Fruit fly (Drosophila melanogaster) whole organism, embryonic: ENCODE data around the gene CG32373.

Experiments used
- Abd-B ChIP-seq: fragments of 200-800 bp; sonication (Bioruptor generic); optimal IDR thresholded peaks from 2 replicates; lab custom pipeline; 2018; ENCODE audit warnings: missing biosample characterization, mild to moderate bottlenecking, missing genetic modification characterization, moderate library complexity
- BEAF-32 ChIP-seq: fragments of 200-800 bp; sonication (Bioruptor generic); optimal IDR thresholded peaks from 3 replicates; lab custom pipeline; 2017; ENCODE audit warnings: missing biosample characterization, missing genetic modification characterization, mild to moderate bottlenecking, moderate library complexity, missing genetic modification reagents
- CG10462 ChIP-seq: fragments of 200-800 bp; sonication (Bioruptor generic); optimal IDR thresholded peaks from 2 replicates; lab custom pipeline; 2016; ENCODE audit warnings: missing biosample characterization, missing genetic modification characterization
- CG12299 ChIP-seq: fragments of 200-800 bp; sonication (Bioruptor generic); optimal IDR thresholded peaks from 2 replicates; lab custom pipeline; 2018; ENCODE audit warnings: missing biosample characterization, mild to moderate bottlenecking, missing genetic modification characterization
- CG1529 ChIP-seq: fragments of 200-800 bp; sonication (Bioruptor generic); optimal IDR thresholded peaks from 3 replicates; lab custom pipeline; 2018; ENCODE audit warnings: missing biosample characterization, missing genetic modification characterization
- CG15696 ChIP-seq: fragments of 200-800 bp; sonication (Bioruptor generic); optimal IDR thresholded peaks from 2 replicates; lab custom pipeline; 2019; ENCODE audit warnings: missing biosample characterization, mild to moderate bottlenecking, missing genetic modification characterization, moderate library complexity
- CG30431 ChIP-seq: fragments of 200-800 bp; sonication (Bioruptor generic); optimal IDR thresholded peaks from 2 replicates; lab custom pipeline; 2017; ENCODE audit warnings: missing biosample characterization, missing genetic modification characterization
- CG3065 ChIP-seq: fragments of 200-800 bp; sonication (Bioruptor generic); optimal IDR thresholded peaks from 2 replicates; lab custom pipeline; 2016; ENCODE audit warnings: missing biosample characterization, missing genetic modification characterization
- CG34376 ChIP-seq: fragments of 200-800 bp; sonication (Bioruptor generic); optimal IDR thresholded peaks from 2 replicates; lab custom pipeline; 2018; ENCODE audit warnings: missing biosample characterization, mild to moderate bottlenecking, missing genetic modification characterization
- CG4854 ChIP-seq: fragments of 200-800 bp; sonication (Bioruptor generic); optimal IDR thresholded peaks from 2 replicates; lab custom pipeline; 2016; ENCODE audit warnings: missing biosample characterization, missing genetic modification characterization, inconsistent platforms
- CG6791 ChIP-seq: fragments of 200-800 bp; sonication (Bioruptor generic); IDR thresholded peaks from 3 replicates; pipeline ENCODE4 v1.3.6; 2022; ENCODE audit warnings: missing biosample characterization, missing genetic modification characterization; ENCODE audit not compliant: partially characterized antibody
- CG7745 ChIP-seq: fragments of 200-800 bp; sonication (Bioruptor generic); optimal IDR thresholded peaks from 2 replicates; lab custom pipeline; 2018; ENCODE audit warnings: missing biosample characterization, mild to moderate bottlenecking, missing genetic modification characterization, moderate library complexity
- CG8765 ChIP-seq: fragments of 200-800 bp; sonication (Bioruptor generic); IDR thresholded peaks from 2 replicates; pipeline ENCODE4 v1.3.6; 2022; ENCODE audit warnings: missing biosample characterization, missing genetic modification characterization
- CG8944 ChIP-seq: fragments of 200-800 bp; sonication (Bioruptor generic); optimal IDR thresholded peaks from 3 replicates; lab custom pipeline; 2016; ENCODE audit warnings: missing biosample characterization, missing genetic modification characterization
- CG9797 ChIP-seq: fragments of 200-800 bp; sonication (Bioruptor generic); optimal IDR thresholded peaks from 3 replicates; lab custom pipeline; 2018; ENCODE audit warnings: missing biosample characterization, mild to moderate bottlenecking, missing genetic modification characterization
- Camta ChIP-seq: fragments of 200-800 bp; sonication (Bioruptor generic); optimal IDR thresholded peaks from 2 replicates; lab custom pipeline; 2016; ENCODE audit warnings: missing biosample characterization, missing genetic modification characterization
- GATAe ChIP-seq: fragments of 200-800 bp; sonication (Bioruptor generic); conservative IDR thresholded peaks from 2 replicates; pipeline ENCODE4 v1.3.6; 2022; ENCODE audit warnings: missing biosample characterization, missing genetic modification characterization
- Gug ChIP-seq: fragments of 200-800 bp; sonication (Bioruptor generic); IDR thresholded peaks from 4 replicates; pipeline ENCODE4 v1.3.6; 2022; ENCODE audit warnings: missing biosample characterization, missing genetic modification characterization
- HmgZ ChIP-seq: fragments of 200-800 bp; sonication (Bioruptor generic); optimal IDR thresholded peaks from 2 replicates; lab custom pipeline; 2018; ENCODE audit warnings: missing biosample characterization, mild to moderate bottlenecking, missing genetic modification characterization
- Mes4 ChIP-seq: fragments of 200-800 bp; sonication (Bioruptor generic); optimal IDR thresholded peaks from 2 replicates; lab custom pipeline; 2016; ENCODE audit warnings: missing biosample characterization, missing genetic modification characterization
- Rx ChIP-seq: fragments of 200-800 bp; sonication (Bioruptor generic); IDR thresholded peaks from 2 replicates; pipeline ENCODE4 v1.3.6; 2022; ENCODE audit warnings: missing biosample characterization, missing genetic modification characterization
- Six4 ChIP-seq: fragments of 200-800 bp; sonication (Bioruptor generic); optimal IDR thresholded peaks from 2 replicates; lab custom pipeline; 2016; ENCODE audit warnings: missing biosample characterization, missing genetic modification characterization
- TFAM ChIP-seq: fragments of 200-800 bp; sonication (Bioruptor generic); optimal IDR thresholded peaks from 2 replicates; lab custom pipeline; 2017; ENCODE audit warnings: missing biosample characterization, missing genetic modification characterization, inconsistent platforms
- Vsx1 ChIP-seq: fragments of 200-800 bp; sonication (Bioruptor generic); optimal IDR thresholded peaks from 2 replicates; lab custom pipeline; 2017; ENCODE audit warnings: missing biosample characterization, mild to moderate bottlenecking, missing genetic modification characterization, missing genetic modification reagents
- abd-A ChIP-seq: fragments of 200-800 bp; sonication (Bioruptor generic); optimal IDR thresholded peaks from 3 replicates; lab custom pipeline; 2019; ENCODE audit warnings: missing biosample characterization, mild to moderate bottlenecking, missing genetic modification characterization, moderate library complexity
- dm ChIP-seq: fragments of 200-800 bp; sonication (Bioruptor generic); optimal IDR thresholded peaks from 3 replicates; lab custom pipeline; 2016; ENCODE audit warnings: missing biosample characterization, missing genetic modification characterization
- gce ChIP-seq: fragments of 200-800 bp; sonication (Bioruptor generic); IDR thresholded peaks from 3 replicates; pipeline ENCODE4 v1.3.6; 2022; ENCODE audit warnings: missing biosample characterization, missing genetic modification characterization
- gcm ChIP-seq: fragments of 200-800 bp; sonication (Bioruptor generic); optimal IDR thresholded peaks from 2 replicates; lab custom pipeline; 2019; ENCODE audit warnings: missing biosample characterization, mild to moderate bottlenecking, missing genetic modification characterization, moderate library complexity
- jing ChIP-seq: fragments of 200-800 bp; sonication (Bioruptor generic); optimal IDR thresholded peaks from 2 replicates; lab custom pipeline; 2018; ENCODE audit warnings: missing biosample characterization, mild to moderate bottlenecking, missing genetic modification characterization
- lmd ChIP-seq: fragments of 200-800 bp; sonication (Bioruptor generic); IDR thresholded peaks from 2 replicates; pipeline ENCODE4 v1.3.6; 2022; ENCODE audit warnings: missing biosample characterization, missing genetic modification characterization
- lola ChIP-seq, 3 experiments: fragments of >200 bp in 2 of 3; fragments of 200-800 bp in 1 of 3; sonication (Bioruptor generic) in 1 of 3; optimal IDR thresholded peaks; 2 replicates each; lab custom pipeline; 2017 to 2019; ENCODE audit warnings: missing biosample characterization in 3 of 3, missing genetic modification characterization in 3 of 3, mild to moderate bottlenecking in 1 of 3, moderate library complexity in 1 of 3
- mld ChIP-seq: fragments of 200-800 bp; sonication (Bioruptor generic); IDR thresholded peaks from 3 replicates; pipeline ENCODE4 v1.3.6; 2022; ENCODE audit warnings: missing biosample characterization, missing genetic modification characterization; ENCODE audit not compliant: partially characterized antibody
- onecut ChIP-seq: fragments of 200-800 bp; sonication (Bioruptor generic); IDR thresholded peaks from 2 replicates; pipeline ENCODE4 v1.3.6; 2022; ENCODE audit warnings: missing biosample characterization, missing genetic modification characterization
- pho ChIP-seq: fragments of 200-800 bp; sonication (Bioruptor generic); optimal IDR thresholded peaks from 2 replicates; lab custom pipeline; 2016; ENCODE audit warnings: missing biosample characterization, missing genetic modification characterization
- phol ChIP-seq: fragments of 200-800 bp; sonication (Bioruptor generic); optimal IDR thresholded peaks from 3 replicates; lab custom pipeline; 2018; ENCODE audit warnings: missing biosample characterization, mild to moderate bottlenecking, missing genetic modification characterization, moderate library complexity
- prd ChIP-seq, 3 experiments: fragments of >200 bp in 2 of 3; fragments of 200-800 bp in 1 of 3; sonication (Bioruptor generic) in 1 of 3; optimal IDR thresholded peaks in 2 of 3; IDR thresholded peaks in 1 of 3; 2 replicates in 2 of 3; 3 replicates in 1 of 3; pipeline versions ENCODE4 v1.3.6 to Lab custom; 2017 to 2022; ENCODE audit warnings: missing biosample characterization in 1 of 3, missing genetic modification characterization in 1 of 3
- pros ChIP-seq: fragments of 200-800 bp; sonication (Bioruptor generic); optimal IDR thresholded peaks from 3 replicates; lab custom pipeline; 2019; ENCODE audit warnings: missing biosample characterization, mild to moderate bottlenecking, missing genetic modification characterization, moderate library complexity
- ranshi ChIP-seq: fragments of 200-800 bp; sonication (Bioruptor generic); IDR thresholded peaks from 2 replicates; pipeline ENCODE4 v1.3.6; 2022; ENCODE audit warnings: missing biosample characterization, missing genetic modification characterization
- repo ChIP-seq: fragments of 200-800 bp; sonication (Bioruptor generic); optimal IDR thresholded peaks from 2 replicates; lab custom pipeline; 2016; ENCODE audit warnings: missing biosample characterization, missing genetic modification characterization
- row ChIP-seq: fragments of 200-800 bp; sonication (Bioruptor generic); IDR thresholded peaks from 3 replicates; pipeline ENCODE4 v1.3.6; 2022; ENCODE audit warnings: missing biosample characterization, missing genetic modification characterization
- scrt ChIP-seq: fragments of 200-800 bp; sonication (Bioruptor generic); optimal IDR thresholded peaks from 2 replicates; lab custom pipeline; 2018; ENCODE audit warnings: missing biosample characterization, mild to moderate bottlenecking, missing genetic modification characterization, moderate library complexity
- sim ChIP-seq: fragments of 200-800 bp; sonication (Bioruptor generic); IDR thresholded peaks from 2 replicates; pipeline ENCODE4 v1.3.6; 2022; ENCODE audit warnings: missing biosample characterization, missing genetic modification characterization
- sqz ChIP-seq: fragments of 200-800 bp; sonication (Bioruptor generic); optimal IDR thresholded peaks from 3 replicates; lab custom pipeline; 2018; ENCODE audit warnings: missing biosample characterization, mild to moderate bottlenecking, missing genetic modification characterization
- tap ChIP-seq: fragments of 200-800 bp; optimal IDR thresholded peaks from 3 replicates; lab custom pipeline; 2019; ENCODE audit warnings: missing biosample characterization, mild to moderate bottlenecking, missing genetic modification characterization, moderate library complexity
- tgo ChIP-seq: fragments of 200-800 bp; sonication (Bioruptor generic); IDR thresholded peaks from 3 replicates; pipeline ENCODE4 v1.3.6; 2022; ENCODE audit warnings: missing biosample characterization, missing genetic modification characterization
- tx ChIP-seq: fragments of 200-800 bp; sonication (Bioruptor generic); optimal IDR thresholded peaks from 2 replicates; lab custom pipeline; 2016; ENCODE audit warnings: missing biosample characterization, missing genetic modification characterization
- unpg ChIP-seq: fragments of 200-800 bp; sonication (Bioruptor generic); optimal IDR thresholded peaks from 3 replicates; lab custom pipeline; 2018; ENCODE audit warnings: missing biosample characterization, mild to moderate bottlenecking, missing genetic modification characterization, moderate library complexity
- vnd ChIP-seq: fragments of 200-800 bp; sonication (Bioruptor generic); IDR thresholded peaks from 3 replicates; pipeline ENCODE4 v1.3.6; 2022; ENCODE audit warnings: missing biosample characterization, missing genetic modification characterization; ENCODE audit not compliant: partially characterized antibody

Gene CG32373

dm6 chr3L:7718561-7719417 lies 68.4 kb downstream of the CG32373 start, which contains the start of gene Mcad (continued):
- TF ChIP-seq row (GFP tag; lab: Robert Waterston, UW) (peak; percentile 98), dm (GFP tag; lab: Kevin White, UChicago) (no peak), CG30431 (peak; percentile 23), phol (tag; lab: Kevin White, UChicago) (peak; percentile 98), HmgZ (peak; percentile 72), Rx (GFP tag; lab: Robert Waterston, UW) (peak; percentile 88), gce (GFP tag; lab: Robert Waterston, UW) (peak; percentile 69; the same call in 2 of the 3 replicates), Vsx1 (GFP tag; lab: Kevin White, UChicago) (peak; percentile 91), CG4854 (peak; percentile 79), scrt (GFP tag; lab: Kevin White, UChicago) (peak; percentile 92), tx (GFP tag; lab: Kevin White, UChicago) (peak; percentile 30), Six4 (GFP tag; lab: Kevin White, UChicago) (peak; percentile 86), CG3065 (GFP tag; lab: Kevin White, UChicago) (peak; percentile 16), BEAF-32 (GFP tag; lab: Kevin White, UChicago) (no peak), gcm (GFP tag; lab: Kevin White, UChicago) (peak; percentile 68), GATAe (GFP tag; lab: Robert Waterston, UW) (peak; percentile 60), Abd-B (GFP tag; lab: Kevin White, UChicago) (peak; percentile 96), repo (GFP tag; lab: Kevin White, UChicago) (peak; percentile 24), Mes4 (GFP tag; lab: Kevin White, UChicago) (no peak), sqz (peak; percentile 67), unpg (GFP tag; lab: Kevin White, UChicago) (peak; percentile 82), tap (tag; lab: Kevin White, UChicago) (peak; percentile 92), jing (peak; percentile 61), Gug (GFP tag; lab: Robert Waterston, UW) (peak; percentile 90), TFAM (peak; percentile 27), sim (no peak; the same call in 1 of the 2 replicates), Camta (GFP tag; lab: Kevin White, UChicago) (peak; percentile 57), CG9797 (GFP tag; lab: Kevin White, UChicago) (no peak), pros (no peak), CG15696 (tag; lab: Kevin White, UChicago) (peak; percentile 49), prd (optimal IDR thresholded peaks at IDR 0.05; lab: Kevin White, UChicago) (no peak), prd (GFP tag; IDR thresholded peaks at IDR 0.05; lab: Robert Waterston, UW) (peak; percentile 88), lmd (peak; percentile 88), CG7745 (tag; lab: Kevin White, UChicago) (no peak), tgo (GFP tag; lab: Robert Waterston, UW) (peak; percentile 95), mld (GFP tag; lab: Robert Waterston, UW) (no peak), CG8765 (GFP tag; lab: Robert Waterston, UW) (no peak; the same call in 1 of the 2 replicates), vnd (GFP tag; lab: Robert Waterston, UW) (no peak), lola (GFP tag; optimal IDR thresholded peaks at IDR 0.05; lab: Kevin White, UChicago) (peak in 1 of 3 experiments; percentile 57), pho (GFP tag; lab: Kevin White, UChicago) (peak; percentile 71), CG10462 (GFP tag; lab: Kevin White, UChicago) (peak; percentile 44), CG6791 (GFP tag; lab: Robert Waterston, UW) (no peak), ranshi (GFP tag; lab: Robert Waterston, UW) (peak; percentile 96), abd-A (tag; lab: Kevin White, UChicago) (no peak), CG12299 (peak; percentile 72), onecut (GFP tag; lab: Robert Waterston, UW) (peak; percentile 84), CG1529 (GFP tag; lab: Kevin White, UChicago) (peak; percentile 50), CG34376 (GFP tag; lab: Kevin White, UChicago) (peak; percentile 73), CG8944 (GFP tag; lab: Kevin White, UChicago) (no peak)
